Fruit fly (Drosophila melanogaster) S2 (cell line): Measurements from ENCODE around the gene Mst57Dc.

Source experiments
- CG8478 ChIP-seq: fragments of >200 bp; optimal IDR thresholded peaks from 2 replicates; lab custom pipeline; 2018
- CTCF ChIP-seq, 2 experiments: fragments of >200 bp; optimal IDR thresholded peaks; 2 replicates each; lab custom pipeline; 2018

DNA sequence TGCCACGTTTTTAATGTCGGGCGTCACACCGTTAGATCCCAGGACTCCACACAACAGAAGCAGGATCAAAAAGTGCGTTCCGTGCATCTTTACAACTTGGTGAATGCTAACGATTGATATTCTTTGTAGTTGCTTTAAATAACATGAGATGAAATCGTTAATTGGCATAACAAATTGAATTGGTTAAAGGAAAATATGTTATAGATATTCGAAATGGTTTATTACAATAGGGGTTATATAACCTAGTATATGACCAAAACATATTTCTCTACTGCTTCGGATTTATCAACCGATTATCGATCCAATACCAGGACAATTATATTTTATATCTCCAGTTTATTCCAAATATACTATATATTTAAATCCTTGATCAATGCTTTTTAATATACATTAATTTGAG lies at the start of gene Mst57Dc:
- TF ChIP-seq CG8478 (no peak), CTCF (optimal IDR thresholded peaks at IDR 0.05; lab: Kevin White, UChicago) (no peak)
